Fruit fly (Drosophila melanogaster) whole organism, embryonic: ENCODE measurements around the gene PH4alphaNE3.

Experiments used
- Abd-B ChIP-seq: fragments of 200-800 bp; sonication (Bioruptor generic); optimal IDR thresholded peaks from 2 replicates; lab custom pipeline; 2018; ENCODE audit warnings: missing biosample characterization, mild to moderate bottlenecking, missing genetic modification characterization, moderate library complexity
- CG13775 ChIP-seq: fragments of 200-800 bp; sonication (Bioruptor generic); optimal IDR thresholded peaks from 3 replicates; lab custom pipeline; 2017; ENCODE audit warnings: missing biosample characterization, mild to moderate bottlenecking, missing genetic modification characterization
- CG1832 ChIP-seq: fragments of 200-800 bp; sonication (Bioruptor generic); optimal IDR thresholded peaks from 2 replicates; lab custom pipeline; 2017; ENCODE audit warnings: missing biosample characterization, mild to moderate bottlenecking, missing genetic modification characterization, inconsistent platforms
- Hr39 ChIP-seq: fragments of >200 bp; optimal IDR thresholded peaks from 2 replicates; lab custom pipeline; 2017
- NC2β ChIP-seq: fragments of 200-800 bp; sonication (Bioruptor generic); optimal IDR thresholded peaks from 2 replicates; lab custom pipeline; 2016; ENCODE audit warnings: missing biosample characterization, missing genetic modification characterization
- Usf ChIP-seq: fragments of 200-800 bp; sonication (Bioruptor generic); optimal IDR thresholded peaks from 2 replicates; lab custom pipeline; 2017; ENCODE audit warnings: missing genotype, missing biosample characterization, missing genetic modification characterization
- tio ChIP-seq: fragments of 200-800 bp; sonication (Bioruptor generic); optimal IDR thresholded peaks from 2 replicates; lab custom pipeline; 2017; ENCODE audit warnings: missing biosample characterization, missing genetic modification characterization, inconsistent platforms

dm6 chr3R:30601440-30602256 lies 2.3 kb upstream of the PH4alphaNE3 start, which contains the start of the genes CG2246 and CG31021:
- TF ChIP-seq CG13775 (peak; percentile 53), tio (GFP tag; lab: Kevin White, UChicago) (peak; percentile 11), Usf (GFP tag; lab: Kevin White, UChicago) (no peak), CG1832 (GFP tag; lab: Kevin White, UChicago) (no peak), Abd-B (peak; percentile 48), Hr39 (lab: Kevin White, UChicago) (no peak), NC2β (GFP tag; lab: Kevin White, UChicago) (no peak)
